Worm (Caenorhabditis elegans) whole organism, early embryonic: ENCODE data around the gene D1086.1.

Experiments used
- B0310.2 ChIP-seq: sonication (generic microtip); optimal IDR thresholded peaks from 2 replicates; lab custom pipeline; 2016; ENCODE audit warnings: mild to moderate bottlenecking, missing genetic modification characterization, missing compliant biosample characterization
- F13C5.2 ChIP-seq: sonication (generic microtip); optimal IDR thresholded peaks from 2 replicates; lab custom pipeline; 2017; ENCODE audit warnings: mild to moderate bottlenecking, missing genetic modification characterization, inconsistent platforms, missing compliant biosample characterization
- aly-1 ChIP-seq: sonication (generic microtip); optimal IDR thresholded peaks from 2 replicates; lab custom pipeline; 2016; ENCODE audit warnings: missing genetic modification characterization, missing compliant biosample characterization
- ama-1 ChIP-seq: fragments of 150-350 bp; optimal IDR thresholded peaks from 2 replicates; lab custom pipeline; 2014
- ceh-13 ChIP-seq: fragments of 200-800 bp; sonication (Bioruptor generic); optimal IDR thresholded peaks from 2 replicates; lab custom pipeline; 2018; ENCODE audit warnings: mild to moderate bottlenecking, missing genetic modification characterization, missing compliant biosample characterization
- ceh-36 ChIP-seq: sonication (generic microtip); optimal IDR thresholded peaks from 2 replicates; lab custom pipeline; 2016; ENCODE audit warnings: missing genetic modification characterization, inconsistent platforms, missing compliant biosample characterization
- flt-1 ChIP-seq: fragments of 200-800 bp; sonication (Bioruptor generic); IDR thresholded peaks from 2 replicates; pipeline ENCODE4 v1.3.6; 2022; ENCODE audit warnings: missing genetic modification characterization, missing compliant biosample characterization
- hmbx-1 ChIP-seq: sonication (generic microtip); optimal IDR thresholded peaks from 2 replicates; lab custom pipeline; 2016; ENCODE audit warnings: mild to moderate bottlenecking, missing genetic modification characterization, missing compliant biosample characterization
- hnd-1 ChIP-seq: sonication (generic microtip); optimal IDR thresholded peaks from 2 replicates; lab custom pipeline; 2016; ENCODE audit warnings: missing genetic modification characterization, missing compliant biosample characterization
- pes-1 ChIP-seq: fragments of 200-800 bp; sonication (Bioruptor generic); IDR thresholded peaks from 2 replicates; pipeline ENCODE4 v1.3.6; 2022; ENCODE audit warnings: missing genetic modification reagents, missing genetic modification characterization, missing compliant biosample characterization
- sea-1 ChIP-seq: fragments of 200-800 bp; sonication (Bioruptor generic); conservative IDR thresholded peaks from 2 replicates; pipeline ENCODE4 v1.3.6; 2022; ENCODE audit warnings: missing genetic modification characterization, missing compliant biosample characterization
- tbx-11 ChIP-seq: fragments of 200-800 bp; sonication (Bioruptor generic); IDR thresholded peaks from 2 replicates; pipeline ENCODE4 v1.3.6; 2022; ENCODE audit warnings: missing genetic modification characterization, missing compliant biosample characterization

DNA sequence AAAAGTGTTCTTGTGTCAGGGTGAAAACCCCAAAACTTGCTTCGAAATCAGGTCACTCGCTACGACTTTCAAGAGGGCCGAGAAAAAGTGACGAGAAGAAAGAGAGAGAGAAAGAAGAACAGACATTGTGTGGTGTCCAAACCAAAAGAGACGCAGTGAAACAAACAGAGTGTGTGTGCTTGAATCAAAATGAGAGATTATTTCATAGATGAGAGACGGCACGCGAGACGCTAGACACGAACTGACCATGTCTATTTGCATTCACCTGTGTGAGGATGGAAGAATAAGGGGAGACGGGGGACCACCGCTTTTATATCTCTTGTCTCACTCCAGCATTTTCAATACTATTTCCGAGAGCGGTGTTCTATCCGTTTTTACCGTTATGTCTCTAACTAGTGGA lies 37.5 kb downstream of the D1086.1 start:
- TF ChIP-seq sea-1 (no peak), hmbx-1 (tag; lab: Kevin White, UChicago) (no peak), hnd-1 (tag; lab: Kevin White, UChicago) (no peak), B0310.2 (tag; lab: Kevin White, UChicago) (no peak), ama-1 (no peak), flt-1 (no peak), F13C5.2 (tag; lab: Kevin White, UChicago) (no peak), ceh-13 (GFP tag; lab: Kevin White, UChicago) (no peak), tbx-11 (GFP tag; lab: Robert Waterston, UW) (no peak), ceh-36 (tag; lab: Kevin White, UChicago) (peak; percentile 42), pes-1 (GFP tag; lab: Robert Waterston, UW) (no peak), aly-1 (tag; lab: Kevin White, UChicago) (no peak)
